Fruit fly (Drosophila melanogaster) whole organism, embryonic: Measurements from ENCODE around the gene eya.
A peak's percentile ranks its signal among the peaks of the same experiment; 100 is the strongest.

Source experiments
- CG10274 ChIP-seq: fragments of 200-800 bp; sonication (Bioruptor generic); optimal IDR thresholded peaks from 3 replicates; lab custom pipeline; 2017; ENCODE audit warnings: missing biosample characterization, mild to moderate bottlenecking, missing genetic modification characterization
- CG10366 ChIP-seq: fragments of 200-800 bp; sonication (Bioruptor generic); IDR thresholded peaks from 2 replicates; pipeline ENCODE4 v1.3.6; 2022; ENCODE audit warnings: missing biosample characterization, missing genetic modification characterization
- CG14965 ChIP-seq: fragments of 200-800 bp; sonication (Bioruptor generic); optimal IDR thresholded peaks from 2 replicates; lab custom pipeline; 2016; ENCODE audit warnings: missing biosample characterization, missing genetic modification characterization, borderline replicate concordance
- CG15696 ChIP-seq: fragments of 200-800 bp; sonication (Bioruptor generic); optimal IDR thresholded peaks from 2 replicates; lab custom pipeline; 2019; ENCODE audit warnings: missing biosample characterization, mild to moderate bottlenecking, missing genetic modification characterization, moderate library complexity
- CG17186 ChIP-seq: fragments of 200-800 bp; sonication (Bioruptor generic); optimal IDR thresholded peaks from 3 replicates; lab custom pipeline; 2017; ENCODE audit warnings: missing biosample characterization, missing genetic modification reagents, missing genetic modification characterization
- CG18619 ChIP-seq: fragments of 200-800 bp; sonication (Bioruptor generic); optimal IDR thresholded peaks from 3 replicates; lab custom pipeline; 2017; ENCODE audit warnings: missing biosample characterization, mild to moderate bottlenecking, missing genetic modification characterization
- CG2889 ChIP-seq: fragments of 200-800 bp; sonication (Bioruptor generic); IDR thresholded peaks from 3 replicates; pipeline ENCODE4 v1.3.6; 2022; ENCODE audit warnings: missing biosample characterization, missing genetic modification characterization
- CG3065 ChIP-seq: fragments of 200-800 bp; sonication (Bioruptor generic); optimal IDR thresholded peaks from 2 replicates; lab custom pipeline; 2016; ENCODE audit warnings: missing biosample characterization, missing genetic modification characterization
- CG32767 ChIP-seq: fragments of 200-800 bp; sonication (Bioruptor generic); IDR thresholded peaks from 2 replicates; pipeline ENCODE4 v1.3.6; 2022; ENCODE audit warnings: missing biosample characterization, missing genetic modification characterization
- CG34376 ChIP-seq: fragments of 200-800 bp; sonication (Bioruptor generic); optimal IDR thresholded peaks from 2 replicates; lab custom pipeline; 2018; ENCODE audit warnings: missing biosample characterization, mild to moderate bottlenecking, missing genetic modification characterization
- CG4820 ChIP-seq: fragments of 200-800 bp; sonication (Bioruptor generic); optimal IDR thresholded peaks from 3 replicates; lab custom pipeline; 2016; ENCODE audit warnings: missing biosample characterization, missing genetic modification characterization
- CG6254 ChIP-seq: fragments of 200-800 bp; sonication (Bioruptor generic); optimal IDR thresholded peaks from 3 replicates; lab custom pipeline; 2017; ENCODE audit warnings: mild to moderate bottlenecking, missing biosample characterization, missing genetic modification reagents, missing genetic modification characterization
- CG6683 ChIP-seq: fragments of 200-800 bp; sonication (Bioruptor generic); optimal IDR thresholded peaks from 2 replicates; lab custom pipeline; 2017; ENCODE audit warnings: missing biosample characterization, mild to moderate bottlenecking, missing genetic modification characterization, missing genetic modification reagents
- CG7987 ChIP-seq: fragments of 200-800 bp; sonication (Bioruptor generic); optimal IDR thresholded peaks from 2 replicates; lab custom pipeline; 2018; ENCODE audit warnings: missing biosample characterization, mild to moderate bottlenecking, missing genetic modification characterization, moderate library complexity
- CG8924 ChIP-seq: fragments of 200-800 bp; optimal IDR thresholded peaks from 3 replicates; lab custom pipeline; 2019; ENCODE audit warnings: missing biosample characterization, mild to moderate bottlenecking, missing genetic modification characterization, moderate library complexity
- CG8944 ChIP-seq: fragments of 200-800 bp; sonication (Bioruptor generic); optimal IDR thresholded peaks from 3 replicates; lab custom pipeline; 2016; ENCODE audit warnings: missing biosample characterization, missing genetic modification characterization
- CG9817 ChIP-seq: fragments of 200-800 bp; sonication (Bioruptor generic); optimal IDR thresholded peaks from 2 replicates; lab custom pipeline; 2018; ENCODE audit warnings: missing biosample characterization, mild to moderate bottlenecking, missing genetic modification characterization, moderate library complexity
- D19B ChIP-seq: fragments of 200-800 bp; sonication (Bioruptor generic); optimal IDR thresholded peaks from 2 replicates; lab custom pipeline; 2017; ENCODE audit warnings: missing biosample characterization, mild to moderate bottlenecking, missing genetic modification characterization
- Dfd ChIP-seq, 2 experiments: fragments of >200 bp; optimal IDR thresholded peaks; 2 replicates each; lab custom pipeline; 2017; ENCODE audit warnings: missing biosample characterization in 2 of 2, missing genetic modification characterization in 2 of 2
- Dip3 ChIP-seq: fragments of 200-800 bp; sonication (Bioruptor generic); optimal IDR thresholded peaks from 3 replicates; lab custom pipeline; 2016; ENCODE audit warnings: missing biosample characterization, missing genetic modification characterization
- ERR ChIP-seq: fragments of 200-800 bp; sonication (Bioruptor generic); optimal IDR thresholded peaks from 2 replicates; lab custom pipeline; 2016; ENCODE audit warnings: missing biosample characterization, missing genetic modification characterization
- Hey ChIP-seq: fragments of 200-800 bp; sonication (Bioruptor generic); optimal IDR thresholded peaks from 3 replicates; lab custom pipeline; 2018; ENCODE audit warnings: missing biosample characterization, mild to moderate bottlenecking, missing genetic modification characterization
- Jarid2 ChIP-seq: fragments of 200-800 bp; sonication (Bioruptor generic); optimal IDR thresholded peaks from 3 replicates; lab custom pipeline; 2017; ENCODE audit warnings: mild to moderate bottlenecking, missing biosample characterization, missing genetic modification reagents, missing genetic modification characterization
- MESR4 ChIP-seq: fragments of 200-800 bp; sonication (Bioruptor generic); optimal IDR thresholded peaks from 2 replicates; lab custom pipeline; 2018; ENCODE audit warnings: missing biosample characterization, mild to moderate bottlenecking, missing genetic modification characterization, moderate library complexity
- NC2α ChIP-seq: fragments of 200-800 bp; sonication (Bioruptor generic); optimal IDR thresholded peaks from 2 replicates; lab custom pipeline; 2016; ENCODE audit warnings: missing biosample characterization, missing genetic modification characterization
- NFAT ChIP-seq: fragments of 200-800 bp; sonication (Bioruptor generic); IDR thresholded peaks from 2 replicates; pipeline ENCODE4 v1.3.6; 2022; ENCODE audit warnings: missing biosample characterization, missing genetic modification characterization
- Nf-YA ChIP-seq: fragments of 200-800 bp; sonication (Bioruptor generic); IDR thresholded peaks from 2 replicates; pipeline ENCODE4 v1.3.6; 2022; ENCODE audit warnings: missing biosample characterization, missing genetic modification characterization
- Sry-β ChIP-seq: fragments of 200-800 bp; sonication (Bioruptor generic); optimal IDR thresholded peaks from 2 replicates; lab custom pipeline; 2018; ENCODE audit warnings: missing biosample characterization, mild to moderate bottlenecking, missing genetic modification characterization, moderate library complexity
- Tbp ChIP-seq: fragments of >200 bp; optimal IDR thresholded peaks from 2 replicates; lab custom pipeline; 2018; ENCODE audit warnings: missing biosample characterization, missing genetic modification characterization
- Vsx1 ChIP-seq: fragments of 200-800 bp; sonication (Bioruptor generic); optimal IDR thresholded peaks from 2 replicates; lab custom pipeline; 2017; ENCODE audit warnings: missing biosample characterization, mild to moderate bottlenecking, missing genetic modification characterization, missing genetic modification reagents
- ase ChIP-seq: fragments of 200-800 bp; sonication (Bioruptor generic); IDR thresholded peaks from 3 replicates; pipeline ENCODE4 v1.3.6; 2022; ENCODE audit warnings: missing biosample characterization, missing genetic modification characterization
- bowl ChIP-seq: fragments of 200-800 bp; sonication (Bioruptor generic); IDR thresholded peaks from 2 replicates; pipeline ENCODE4 v1.3.6; 2022; ENCODE audit warnings: missing biosample characterization, missing genetic modification characterization
- chinmo ChIP-seq: fragments of 200-800 bp; sonication (Bioruptor generic); IDR thresholded peaks from 4 replicates; pipeline ENCODE4 v1.3.6; 2022; ENCODE audit warnings: missing biosample characterization, missing genetic modification characterization; ENCODE audit not compliant: partially characterized antibody
- crp ChIP-seq, 2 experiments: fragments of 200-800 bp; sonication (Bioruptor generic); optimal IDR thresholded peaks; 2 replicates in 1 of 2; 3 replicates in 1 of 2; lab custom pipeline; 2017; ENCODE audit warnings: missing biosample characterization in 2 of 2, missing genetic modification characterization in 2 of 2, mild to moderate bottlenecking in 1 of 2, moderate library complexity in 1 of 2
- dm ChIP-seq: fragments of 200-800 bp; sonication (Bioruptor generic); optimal IDR thresholded peaks from 3 replicates; lab custom pipeline; 2016; ENCODE audit warnings: missing biosample characterization, missing genetic modification characterization
- dmrt11E ChIP-seq: fragments of 200-800 bp; sonication (Bioruptor generic); optimal IDR thresholded peaks from 3 replicates; lab custom pipeline; 2018; ENCODE audit warnings: missing biosample characterization, mild to moderate bottlenecking, missing genetic modification characterization, moderate library complexity
- fd102C ChIP-seq: fragments of 200-800 bp; sonication (Bioruptor generic); optimal IDR thresholded peaks from 2 replicates; lab custom pipeline; 2018; ENCODE audit warnings: missing biosample characterization, mild to moderate bottlenecking, missing genetic modification characterization, moderate library complexity
- fd96Cb ChIP-seq: fragments of 200-800 bp; sonication (Bioruptor generic); optimal IDR thresholded peaks from 2 replicates; lab custom pipeline; 2018; ENCODE audit warnings: missing biosample characterization, mild to moderate bottlenecking, missing genetic modification characterization, moderate library complexity
- gcm ChIP-seq: fragments of 200-800 bp; sonication (Bioruptor generic); optimal IDR thresholded peaks from 2 replicates; lab custom pipeline; 2019; ENCODE audit warnings: missing biosample characterization, mild to moderate bottlenecking, missing genetic modification characterization, moderate library complexity
- gt ChIP-seq: fragments of 200-800 bp; sonication (Bioruptor generic); IDR thresholded peaks from 2 replicates; pipeline ENCODE4 v1.3.6; 2022; ENCODE audit warnings: missing biosample characterization, missing genetic modification characterization
- inv ChIP-seq: fragments of 200-800 bp; sonication (Bioruptor generic); IDR thresholded peaks from 2 replicates; pipeline ENCODE4 v1.3.6; 2022; ENCODE audit warnings: missing biosample characterization, missing genetic modification characterization; ENCODE audit not compliant: partially characterized antibody
- jumu ChIP-seq: fragments of 200-800 bp; sonication (Bioruptor generic); optimal IDR thresholded peaks from 3 replicates; lab custom pipeline; 2016; ENCODE audit warnings: missing biosample characterization, missing genetic modification characterization
- kni ChIP-seq: fragments of 200-800 bp; sonication (Bioruptor generic); optimal IDR thresholded peaks from 3 replicates; lab custom pipeline; 2017; ENCODE audit warnings: mild to moderate bottlenecking, missing biosample characterization, missing genetic modification reagents, missing genetic modification characterization
- otp ChIP-seq: fragments of 200-800 bp; sonication (Bioruptor generic); IDR thresholded peaks from 3 replicates; pipeline ENCODE4, ENCODE4 v1.3.6; 2022; ENCODE audit warnings: missing biosample characterization, missing genetic modification characterization
- prd ChIP-seq, 3 experiments: fragments of >200 bp in 2 of 3; fragments of 200-800 bp in 1 of 3; sonication (Bioruptor generic) in 1 of 3; optimal IDR thresholded peaks in 2 of 3; IDR thresholded peaks in 1 of 3; 2 replicates in 2 of 3; 3 replicates in 1 of 3; pipeline versions ENCODE4 v1.3.6 to Lab custom; 2017 to 2022; ENCODE audit warnings: missing biosample characterization in 1 of 3, missing genetic modification characterization in 1 of 3
- run ChIP-seq: fragments of 200-800 bp; sonication (Bioruptor generic); optimal IDR thresholded peaks from 3 replicates; lab custom pipeline; 2018; ENCODE audit warnings: missing biosample characterization, mild to moderate bottlenecking, missing genetic modification characterization
- tll ChIP-seq, 2 experiments: fragments of 200-800 bp in 1 of 2; fragments of >200 bp in 1 of 2; sonication (Bioruptor generic) in 1 of 2; optimal IDR thresholded peaks; 2 replicates each; lab custom pipeline; 2017 to 2019; ENCODE audit warnings: missing biosample characterization in 2 of 2, missing genetic modification characterization in 2 of 2, mild to moderate bottlenecking in 1 of 2, moderate library complexity in 1 of 2

The eya gene

dm6 chr2L:6557429-6558384 lies 10.9 kb upstream of the eya start, which contains the start of the genes IFT52 and COX5B (continued):
- peak; percentile 40 for TF ChIP-seq CG34376 (GFP tag; lab: Kevin White, UChicago)
- TF ChIP-seq MESR4 (GFP tag; lab: Kevin White, UChicago): peak; percentile 97
- no peak; the same call in 2 of the 3 replicates for TF ChIP-seq ase (GFP tag; lab: Robert Waterston, UW)
- no peak for TF ChIP-seq CG2889 (GFP tag; lab: Robert Waterston, UW)
- no peak for TF ChIP-seq CG3065 (GFP tag; lab: Kevin White, UChicago)
- TF ChIP-seq Dfd (GFP tag; optimal IDR thresholded peaks at IDR 0.05; lab: Kevin White, UChicago): no peak
- TF ChIP-seq jumu (GFP tag; lab: Kevin White, UChicago): peak; percentile 77
- TF ChIP-seq NFAT (GFP tag; lab: Robert Waterston, UW): peak; percentile 81
- TF ChIP-seq CG6683 (GFP tag; lab: Kevin White, UChicago): peak; percentile 10
- peak; percentile 44 for TF ChIP-seq CG15696 (tag; lab: Kevin White, UChicago)
- peak; percentile 33 for TF ChIP-seq fd96Cb
- no peak for TF ChIP-seq prd (optimal IDR thresholded peaks at IDR 0.05; lab: Kevin White, UChicago)
- peak; percentile 66 for TF ChIP-seq prd (GFP tag; IDR thresholded peaks at IDR 0.05; lab: Robert Waterston, UW)
- peak; percentile 54 for TF ChIP-seq ERR (GFP tag; lab: Kevin White, UChicago)
- TF ChIP-seq CG9817 (tag; lab: Kevin White, UChicago): peak; percentile 72
- no peak for TF ChIP-seq gcm (GFP tag; lab: Kevin White, UChicago)
- no peak for TF ChIP-seq CG10274 (GFP tag; lab: Kevin White, UChicago)
- no peak for TF ChIP-seq Vsx1
- TF ChIP-seq CG6254: peak; percentile 80
- TF ChIP-seq crp (GFP tag; optimal IDR thresholded peaks at IDR 0.05; lab: Kevin White, UChicago): peak in 1 of 2 experiments; percentile 28
- peak; percentile 20 for TF ChIP-seq CG18619 (GFP tag; lab: Kevin White, UChicago)
- TF ChIP-seq Nf-YA (GFP tag; lab: Robert Waterston, UW): no peak
- TF ChIP-seq fd102C (GFP tag; lab: Kevin White, UChicago): no peak
- no peak for TF ChIP-seq gt
- TF ChIP-seq dm (GFP tag; lab: Kevin White, UChicago): peak; percentile 17
- no peak for TF ChIP-seq inv (GFP tag; lab: Robert Waterston, UW)
- TF ChIP-seq otp (GFP tag; lab: Robert Waterston, UW): 0 out of 3 replicates have a peak, but pooled peaks have one; percentile 32
- TF ChIP-seq CG17186 (GFP tag; lab: Kevin White, UChicago): peak; percentile 42
- TF ChIP-seq CG32767 (GFP tag; lab: Robert Waterston, UW): no peak
- TF ChIP-seq chinmo: 0 out of 4 replicates have a peak, but pooled peaks have one; percentile 30
- TF ChIP-seq D19B (GFP tag; lab: Kevin White, UChicago): peak; percentile 29
- TF ChIP-seq CG8924: peak; percentile 41
- TF ChIP-seq CG4820 (GFP tag; lab: Kevin White, UChicago): peak; percentile 69
- TF ChIP-seq Dip3 (GFP tag; lab: Kevin White, UChicago): peak; percentile 86
- no peak for TF ChIP-seq bowl (GFP tag; lab: Robert Waterston, UW)
- TF ChIP-seq Hey (tag; lab: Kevin White, UChicago): no peak
- TF ChIP-seq CG8944 (GFP tag; lab: Kevin White, UChicago): no peak
- peak; percentile 40 for TF ChIP-seq NC2α (GFP tag; lab: Kevin White, UChicago)
- no peak for TF ChIP-seq tll (GFP tag; optimal IDR thresholded peaks at IDR 0.05; lab: Kevin White, UChicago)
- no peak for TF ChIP-seq Tbp
- peak; percentile 62 for TF ChIP-seq CG10366 (GFP tag; lab: Robert Waterston, UW)
- TF ChIP-seq Sry-β (GFP tag; lab: Kevin White, UChicago): no peak
- no peak for TF ChIP-seq kni (GFP tag; lab: Kevin White, UChicago)
- TF ChIP-seq CG14965: no peak
- peak; percentile 40 for TF ChIP-seq Jarid2 (GFP tag; lab: Kevin White, UChicago)
- TF ChIP-seq CG7987: peak; percentile 57
- TF ChIP-seq dmrt11E (tag; lab: Kevin White, UChicago): peak; percentile 22
- no peak for TF ChIP-seq run (tag; lab: Kevin White, UChicago)
